Fruit fly (Drosophila melanogaster): Measurements from ENCODE around the gene ERp44.

- TF ChIP-seq bcd (GFP tag; optimal IDR thresholded peaks at IDR 0.05): peak; percentile 58
- TF ChIP-seq ken (GFP tag; IDR thresholded peaks at IDR 0.05): peak; percentile 72
- TF ChIP-seq mirr (GFP tag; optimal IDR thresholded peaks at IDR 0.05): peak; percentile 17
- peak; percentile 57 for TF ChIP-seq CG34376 (GFP tag; optimal IDR thresholded peaks at IDR 0.05)
Measured at dm6 chrX:16270795-16271194, 26.7 kb downstream of the ERp44 start, which contains the start of gene Mfe2.

Data from whole organism, embryonic.